Worm (Caenorhabditis elegans): ENCODE results near the gene valv-1.

valv-1 gene

DNA sequence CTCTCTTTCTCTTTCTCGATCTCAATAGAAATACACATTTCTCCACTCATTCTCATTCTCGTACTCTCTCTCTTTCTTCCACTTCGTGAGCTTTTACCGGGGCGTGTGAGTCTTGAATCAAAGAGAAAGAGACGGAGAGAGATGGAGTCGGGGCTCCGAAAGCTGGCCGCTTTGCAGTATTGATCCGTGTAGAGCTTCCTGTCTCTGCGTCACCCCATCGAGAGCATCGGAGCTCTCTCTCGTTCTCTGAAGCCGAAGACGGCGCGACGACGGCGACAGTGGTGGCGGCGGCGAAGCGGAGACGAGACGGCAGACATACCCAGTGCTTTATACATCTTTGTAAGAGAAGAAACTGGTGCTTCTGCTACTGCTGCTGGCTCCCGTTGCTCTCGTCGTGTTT is 43.1 kb downstream of the valv-1 start (continued):
- TF ChIP-seq mes-2 (tag; optimal IDR thresholded peaks at IDR 0.05; ENCODE audit: poor library complexity, severe bottlenecking) (peak; percentile 15), skn-1 (tag; optimal IDR thresholded peaks at IDR 0.05) (no peak), zfp-3 (GFP tag; conservative IDR thresholded peaks at IDR 0.05) (no peak), Y105C5A.15 (GFP tag; IDR thresholded peaks at IDR 0.05) (no peak), egl-27 (tag; optimal IDR thresholded peaks at IDR 0.05) (no peak), fkh-10 (GFP tag; optimal IDR thresholded peaks at IDR 0.05) (peak; percentile 97), nhr-237 (tag; optimal IDR thresholded peaks at IDR 0.05) (no peak), jun-1 (tag; optimal IDR thresholded peaks at IDR 0.05) (no peak), mep-1 (tag; optimal IDR thresholded peaks at IDR 0.05) (peak; percentile 76), ceh-32 (tag; optimal IDR thresholded peaks at IDR 0.05; ENCODE audit: poor library complexity) (no peak), Y75B8A.6 (GFP tag; IDR thresholded peaks at IDR 0.05) (no peak), lir-3 (tag; optimal IDR thresholded peaks at IDR 0.05) (no peak), dmd-8 (GFP tag; IDR thresholded peaks at IDR 0.05) (no peak), ceh-20 (GFP tag; IDR thresholded peaks at IDR 0.05) (peak; percentile 74), ztf-11 (tag; optimal IDR thresholded peaks at IDR 0.05) (no peak), lim-7 (GFP tag; IDR thresholded peaks at IDR 0.05) (no peak), nhr-48 (tag; optimal IDR thresholded peaks at IDR 0.05) (no peak), D1046.2 (GFP tag; IDR thresholded peaks at IDR 0.05) (no peak), ztf-7 (tag; optimal IDR thresholded peaks at IDR 0.05) (no peak), nhr-41 (GFP tag; IDR thresholded peaks at IDR 0.05) (no peak), F26F4.8 (GFP tag; conservative IDR thresholded peaks at IDR 0.05) (no peak), nhr-28 (tag; optimal IDR thresholded peaks at IDR 0.05) (no peak), nhr-111 (GFP tag; optimal IDR thresholded peaks at IDR 0.05) (no peak), lin-13 (GFP tag; optimal IDR thresholded peaks at IDR 0.05) (no peak), nhr-6 (tag; optimal IDR thresholded peaks at IDR 0.05) (no peak), mxl-2 (GFP tag; conservative IDR thresholded peaks at IDR 0.05) (no peak), snpc-4 (tag; optimal IDR thresholded peaks at IDR 0.05) (no peak), ceh-82 (tag; optimal IDR thresholded peaks at IDR 0.05) (no peak), dmd-9 (GFP tag; IDR thresholded peaks at IDR 0.05) (no peak), Y5F2A.4 (GFP tag; optimal IDR thresholded peaks at IDR 0.05) (no peak), ceh-62 (tag; optimal IDR thresholded peaks at IDR 0.05) (no peak), mdt-29 (GFP tag; IDR thresholded peaks at IDR 0.05) (no peak), zag-1 (tag; optimal IDR thresholded peaks at IDR 0.05) (no peak), tra-1 (GFP tag; IDR thresholded peaks at IDR 0.05) (peak; percentile 47; the same call in 1 of the 2 replicates), daf-19 (GFP tag; conservative IDR thresholded peaks at IDR 0.05) (no peak), nhr-10 (tag; optimal IDR thresholded peaks at IDR 0.05) (no peak), madf-5 (GFP tag; IDR thresholded peaks at IDR 0.05) (no peak), F44E2.7 (GFP tag; IDR thresholded peaks at IDR 0.05) (no peak), gei-8 (GFP tag; optimal IDR thresholded peaks at IDR 0.05) (no peak), daf-8 (GFP tag; IDR thresholded peaks at IDR 0.05) (no peak), F37D6.2 (tag; optimal IDR thresholded peaks at IDR 0.05) (peak; percentile 94), lin-15B (tag; optimal IDR thresholded peaks at IDR 0.05) (no peak), lin-38 (GFP tag; IDR thresholded peaks at IDR 0.05) (no peak; the same call in 1 of the 2 replicates), lin-29 (GFP tag; IDR thresholded peaks at IDR 0.05) (no peak), set-16 (GFP tag; IDR thresholded peaks at IDR 0.05) (peak; percentile 97), ces-1 (GFP tag; optimal IDR thresholded peaks at IDR 0.05) (no peak), aly-2 (tag; optimal IDR thresholded peaks at IDR 0.05) (no peak), ceh-44 (GFP tag; IDR thresholded peaks at IDR 0.05) (no peak), ctbp-1 (GFP tag; IDR thresholded peaks at IDR 0.05) (peak; percentile 88), T26A8.4 (GFP tag; IDR thresholded peaks at IDR 0.05) (no peak), ZK337.2 (GFP tag; IDR thresholded peaks at IDR 0.05) (no peak), attf-4 (tag; optimal IDR thresholded peaks at IDR 0.05) (no peak), zip-2 (tag; optimal IDR thresholded peaks at IDR 0.05) (no peak), ZK546.5 (tag; optimal IDR thresholded peaks at IDR 0.05) (no peak)

Data from whole organism, L4 larva.